Worm (Caenorhabditis elegans): ENCODE data around the gene sas-7.

sas-7 gene

ce11 chrIII:10355382-10355781 is 34.6 kb downstream of the sas-7 start, which contains the start of gene spp-1:
spp-1 (minus strand) TSS chrIII:10355668.
- TF ChIP-seq lsy-2 (tag; optimal IDR thresholded peaks at IDR 0.05) (peak in 1 of 2 experiments; percentile 3), aly-2 (tag; optimal IDR thresholded peaks at IDR 0.05) (no peak), fkh-4 (tag; optimal IDR thresholded peaks at IDR 0.05; ENCODE audit: borderline replicate concordance) (no peak), elt-2 (tag; optimal IDR thresholded peaks at IDR 0.05) (peak; percentile 83), unc-86 (tag; optimal IDR thresholded peaks at IDR 0.05) (no peak), Y116A8C.19 (tag; optimal IDR thresholded peaks at IDR 0.05; ENCODE audit: borderline replicate concordance) (no peak), hlh-17 (GFP tag; optimal IDR thresholded peaks at IDR 0.05; ENCODE audit: borderline replicate concordance) (no peak), ama-1 (optimal IDR thresholded peaks at IDR 0.05) (peak; percentile 37), grh-1 (GFP tag; IDR thresholded peaks at IDR 0.05) (no peak), efl-1 (optimal IDR thresholded peaks at IDR 0.05) (no peak), efl-1 (GFP tag; optimal IDR thresholded peaks at IDR 0.05 in 1 of 2) (peak in 1 of 2 experiments; percentile 35), nhr-237 (tag; optimal IDR thresholded peaks at IDR 0.05) (no peak), pqm-1 (tag; optimal IDR thresholded peaks at IDR 0.05) (peak; percentile 44), nhr-20 (tag; optimal IDR thresholded peaks at IDR 0.05) (no peak), lin-35 (GFP tag; optimal IDR thresholded peaks at IDR 0.05) (peak in 1 of 2 experiments; percentile 26)

- no peak for TF ChIP-seq nhr-11 (tag; optimal IDR thresholded peaks at IDR 0.05)
- peak; percentile 14 for TF ChIP-seq sup-37 (GFP tag; optimal IDR thresholded peaks at IDR 0.05)
- peak; percentile 58 for TF ChIP-seq nhr-237 (tag; optimal IDR thresholded peaks at IDR 0.05)
- TF ChIP-seq nhr-47 (tag; optimal IDR thresholded peaks at IDR 0.05): peak; percentile 84
- TF ChIP-seq ama-1 (optimal IDR thresholded peaks at IDR 0.05): peak; percentile 53
- TF ChIP-seq isw-1 (GFP tag; IDR thresholded peaks at IDR 0.05): peak; percentile 56
- peak; percentile 86 for TF ChIP-seq nhr-19 (GFP tag; conservative IDR thresholded peaks at IDR 0.05)
- TF ChIP-seq nhr-90 (tag; optimal IDR thresholded peaks at IDR 0.05; ENCODE audit: poor library complexity): peak; percentile 82
- TF ChIP-seq elt-2 (tag; optimal IDR thresholded peaks at IDR 0.05): peak; percentile 31
- peak; percentile 5 for TF ChIP-seq unc-86 (tag; optimal IDR thresholded peaks at IDR 0.05)
- no peak for TF ChIP-seq zag-1 (tag; optimal IDR thresholded peaks at IDR 0.05)
- no peak for TF ChIP-seq hlh-17 (GFP tag; optimal IDR thresholded peaks at IDR 0.05; ENCODE audit: borderline replicate concordance)
- TF ChIP-seq lin-15B (tag; optimal IDR thresholded peaks at IDR 0.05): peak; percentile 39
- peak; percentile 93 for TF ChIP-seq nhr-85 (tag)
- peak; percentile 44 for TF ChIP-seq snpc-4 (tag; optimal IDR thresholded peaks at IDR 0.05)
- no peak for TF ChIP-seq alr-1 (tag; optimal IDR thresholded peaks at IDR 0.05; ENCODE audit: borderline replicate concordance)
- TF ChIP-seq pag-3 (tag; optimal IDR thresholded peaks at IDR 0.05; ENCODE audit: borderline replicate concordance, insufficient read depth): no peak
- TF ChIP-seq nhr-20 (tag; optimal IDR thresholded peaks at IDR 0.05): peak; percentile 86
- TF ChIP-seq elt-3 (tag; optimal IDR thresholded peaks at IDR 0.05): peak in 2 of 6 experiments; percentile 79 to 84
- peak; percentile 71 for TF ChIP-seq lin-39 (tag; optimal IDR thresholded peaks at IDR 0.05)
- no peak for TF ChIP-seq ztf-11 (tag; optimal IDR thresholded peaks at IDR 0.05)
- no peak for TF ChIP-seq unc-30 (tag; optimal IDR thresholded peaks at IDR 0.05)
- TF ChIP-seq jun-1 (tag; optimal IDR thresholded peaks at IDR 0.05): no peak
- TF ChIP-seq nhr-77 (tag; optimal IDR thresholded peaks at IDR 0.05): peak; percentile 70
- TF ChIP-seq lin-14 (GFP tag; optimal IDR thresholded peaks at IDR 0.05): no peak
- peak; percentile 94 for TF ChIP-seq F16B12.6 (tag; optimal IDR thresholded peaks at IDR 0.05)
- peak; percentile 36 for TF ChIP-seq ceh-90 (tag; optimal IDR thresholded peaks at IDR 0.05)
- peak; percentile 91 for TF ChIP-seq snu-23 (GFP tag; optimal IDR thresholded peaks at IDR 0.05)
- TF ChIP-seq ceh-8 (GFP tag; optimal IDR thresholded peaks at IDR 0.05): no peak
- TF ChIP-seq C04F5.9 (tag; optimal IDR thresholded peaks at IDR 0.05): peak; percentile 76
- no peak for TF ChIP-seq pax-3 (tag; optimal IDR thresholded peaks at IDR 0.05)
- TF ChIP-seq tlp-1 (tag; optimal IDR thresholded peaks at IDR 0.05): no peak
- TF ChIP-seq dpl-1 (GFP tag; optimal IDR thresholded peaks at IDR 0.05): peak; percentile 97 to 99 (median 98)
- peak; percentile 50 for TF ChIP-seq lir-3 (tag; optimal IDR thresholded peaks at IDR 0.05; ENCODE audit: poor library complexity)
- peak; percentile 68 for TF ChIP-seq grh-1 (GFP tag; IDR thresholded peaks at IDR 0.05)
- no peak for TF ChIP-seq nhr-84 (tag; optimal IDR thresholded peaks at IDR 0.05)
- TF ChIP-seq ceh-82 (tag; optimal IDR thresholded peaks at IDR 0.05): peak; percentile 31 to 62 (median 48)
- TF ChIP-seq nhr-12 (tag; optimal IDR thresholded peaks at IDR 0.05): no peak
- TF ChIP-seq ces-1 (GFP tag; optimal IDR thresholded peaks at IDR 0.05): no peak
- TF ChIP-seq aly-2 (tag; optimal IDR thresholded peaks at IDR 0.05): peak; percentile 72
- TF ChIP-seq unc-62 (GFP tag; optimal IDR thresholded peaks at IDR 0.05): no peak
- no peak for TF ChIP-seq vab-15 (tag; optimal IDR thresholded peaks at IDR 0.05)
These were observed 36.9 kb downstream of the sas-7 start, which contains the start of gene umps-1 for ce11 chrIII:10357598-10358186. umps-1 (minus strand) TSS chrIII:10357648.
